Worm (Caenorhabditis elegans) whole organism, early embryonic: ENCODE results near the gene anat-1.

Source experiments
- B0310.2 ChIP-seq: sonication (generic microtip); optimal IDR thresholded peaks from 2 replicates; lab custom pipeline; 2016; ENCODE audit warnings: mild to moderate bottlenecking, missing genetic modification characterization, missing compliant biosample characterization
- F13C5.2 ChIP-seq: sonication (generic microtip); optimal IDR thresholded peaks from 2 replicates; lab custom pipeline; 2017; ENCODE audit warnings: mild to moderate bottlenecking, missing genetic modification characterization, inconsistent platforms, missing compliant biosample characterization
- aly-1 ChIP-seq: sonication (generic microtip); optimal IDR thresholded peaks from 2 replicates; lab custom pipeline; 2016; ENCODE audit warnings: missing genetic modification characterization, missing compliant biosample characterization
- ama-1 ChIP-seq: fragments of 150-350 bp; optimal IDR thresholded peaks from 2 replicates; lab custom pipeline; 2014
- ceh-13 ChIP-seq: fragments of 200-800 bp; sonication (Bioruptor generic); optimal IDR thresholded peaks from 2 replicates; lab custom pipeline; 2018; ENCODE audit warnings: mild to moderate bottlenecking, missing genetic modification characterization, missing compliant biosample characterization
- ceh-36 ChIP-seq: sonication (generic microtip); optimal IDR thresholded peaks from 2 replicates; lab custom pipeline; 2016; ENCODE audit warnings: missing genetic modification characterization, inconsistent platforms, missing compliant biosample characterization
- ets-7 ChIP-seq: sonication (generic microtip); optimal IDR thresholded peaks from 2 replicates; lab custom pipeline; 2016; ENCODE audit warnings: missing genotype, missing genetic modification characterization, missing compliant biosample characterization
- flt-1 ChIP-seq: fragments of 200-800 bp; sonication (Bioruptor generic); IDR thresholded peaks from 2 replicates; pipeline ENCODE4 v1.3.6; 2022; ENCODE audit warnings: missing genetic modification characterization, missing compliant biosample characterization
- hmbx-1 ChIP-seq: sonication (generic microtip); optimal IDR thresholded peaks from 2 replicates; lab custom pipeline; 2016; ENCODE audit warnings: mild to moderate bottlenecking, missing genetic modification characterization, missing compliant biosample characterization
- hmg-4 ChIP-seq: fragments of 200-800 bp; sonication (Bioruptor generic); optimal IDR thresholded peaks from 2 replicates; lab custom pipeline; 2018; ENCODE audit warnings: mild to moderate bottlenecking, missing genetic modification characterization, missing compliant biosample characterization
- hnd-1 ChIP-seq: sonication (generic microtip); optimal IDR thresholded peaks from 2 replicates; lab custom pipeline; 2016; ENCODE audit warnings: missing genetic modification characterization, missing compliant biosample characterization
- pes-1 ChIP-seq: fragments of 200-800 bp; sonication (Bioruptor generic); IDR thresholded peaks from 2 replicates; pipeline ENCODE4 v1.3.6; 2022; ENCODE audit warnings: missing genetic modification reagents, missing genetic modification characterization, missing compliant biosample characterization
- scrt-1 ChIP-seq: fragments of 200-800 bp; sonication (Bioruptor generic); IDR thresholded peaks from 2 replicates; pipeline ENCODE4 v1.3.6; 2022; ENCODE audit warnings: missing genetic modification characterization, missing compliant biosample characterization
- sea-1 ChIP-seq: fragments of 200-800 bp; sonication (Bioruptor generic); conservative IDR thresholded peaks from 2 replicates; pipeline ENCODE4 v1.3.6; 2022; ENCODE audit warnings: missing genetic modification characterization, missing compliant biosample characterization
- tbx-11 ChIP-seq: fragments of 200-800 bp; sonication (Bioruptor generic); IDR thresholded peaks from 2 replicates; pipeline ENCODE4 v1.3.6; 2022; ENCODE audit warnings: missing genetic modification characterization, missing compliant biosample characterization
- tbx-37 ChIP-seq: fragments of 200-800 bp; sonication (Bioruptor generic); conservative IDR thresholded peaks from 2 replicates; pipeline ENCODE4 v1.3.6; 2022; ENCODE audit warnings: missing genetic modification reagents, missing genetic modification characterization, missing compliant biosample characterization
- tra-4 ChIP-seq: sonication (generic microtip); optimal IDR thresholded peaks from 2 replicates; lab custom pipeline; 2017; ENCODE audit warnings: missing genetic modification characterization, missing compliant biosample characterization

The anat-1 gene

DNA sequence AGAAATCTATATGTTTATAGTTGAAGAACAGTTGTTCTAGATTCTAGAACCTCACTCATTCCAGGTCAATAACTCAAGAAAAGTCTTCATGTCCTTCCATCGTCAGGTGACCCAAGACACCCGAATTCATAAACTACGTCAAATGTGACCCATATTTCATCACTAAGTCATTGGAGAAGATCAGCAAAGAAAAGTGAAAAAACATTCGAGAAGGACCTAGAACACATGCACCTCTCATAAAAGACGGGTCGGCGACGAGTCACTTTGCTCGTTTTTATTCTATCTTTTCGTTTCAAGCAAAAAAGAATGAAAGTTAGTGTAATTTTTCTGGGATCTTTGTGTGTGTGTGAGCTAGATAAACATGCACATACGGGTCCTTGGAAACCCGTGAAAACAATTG lies 19.4 kb upstream of the anat-1 start:
- no peak for TF ChIP-seq scrt-1 (GFP tag; lab: Robert Waterston, UW)

- TF ChIP-seq sea-1 (GFP tag; lab: Robert Waterston, UW) = peak; percentile 91
- peak; percentile 91 for TF ChIP-seq hmg-4 (GFP tag; lab: Kevin White, UChicago)
- TF ChIP-seq hnd-1 (tag; lab: Kevin White, UChicago) = peak; percentile 60
- TF ChIP-seq flt-1 (GFP tag; lab: Robert Waterston, UW) = peak; percentile 78
- peak; percentile 71 for TF ChIP-seq ceh-36 (tag; lab: Kevin White, UChicago)
- no peak for TF ChIP-seq tra-4 (tag; lab: Kevin White, UChicago)
- TF ChIP-seq F13C5.2 (tag; lab: Kevin White, UChicago) = peak; percentile 94
- peak; percentile 47 for TF ChIP-seq B0310.2
- peak; percentile 27 for TF ChIP-seq hmbx-1
- peak; percentile 82 for TF ChIP-seq aly-1 (tag; lab: Kevin White, UChicago)
- no peak for TF ChIP-seq ama-1
- TF ChIP-seq tbx-11 (GFP tag; lab: Robert Waterston, UW) = peak; percentile 80
- TF ChIP-seq ceh-13 (GFP tag; lab: Kevin White, UChicago) = peak; percentile 55
- peak; percentile 69 for TF ChIP-seq ets-7 (tag; lab: Kevin White, UChicago)
- TF ChIP-seq pes-1 = no peak; the same call in 1 of the 2 replicates
- TF ChIP-seq scrt-1 (GFP tag; lab: Robert Waterston, UW) = peak; percentile 83
- peak; percentile 81 for TF ChIP-seq tbx-37 (GFP tag; lab: Robert Waterston, UW)
These were observed 14.3 kb upstream of the anat-1 start for ce11 chrIV:6756374-6756773.

ce11 chrIV:6757011-6757410 lies 13.6 kb upstream of the anat-1 start, which contains the start of gene usp-4:
Gene usp-4, plus strand, starts transcription at chrIV:6757311.
- TF ChIP-seq hmbx-1 = no peak
- no peak for TF ChIP-seq ceh-13 (GFP tag; lab: Kevin White, UChicago)
- no peak for TF ChIP-seq ceh-36 (tag; lab: Kevin White, UChicago)
- no peak for TF ChIP-seq tra-4 (tag; lab: Kevin White, UChicago)
- no peak for TF ChIP-seq flt-1 (GFP tag; lab: Robert Waterston, UW)
- TF ChIP-seq scrt-1 (GFP tag; lab: Robert Waterston, UW) = no peak
- no peak for TF ChIP-seq ets-7 (tag; lab: Kevin White, UChicago)
- no peak for TF ChIP-seq ama-1
- no peak for TF ChIP-seq F13C5.2 (tag; lab: Kevin White, UChicago)
- TF ChIP-seq hnd-1 (tag; lab: Kevin White, UChicago) = no peak
- TF ChIP-seq hmg-4 (GFP tag; lab: Kevin White, UChicago) = no peak

DNA sequence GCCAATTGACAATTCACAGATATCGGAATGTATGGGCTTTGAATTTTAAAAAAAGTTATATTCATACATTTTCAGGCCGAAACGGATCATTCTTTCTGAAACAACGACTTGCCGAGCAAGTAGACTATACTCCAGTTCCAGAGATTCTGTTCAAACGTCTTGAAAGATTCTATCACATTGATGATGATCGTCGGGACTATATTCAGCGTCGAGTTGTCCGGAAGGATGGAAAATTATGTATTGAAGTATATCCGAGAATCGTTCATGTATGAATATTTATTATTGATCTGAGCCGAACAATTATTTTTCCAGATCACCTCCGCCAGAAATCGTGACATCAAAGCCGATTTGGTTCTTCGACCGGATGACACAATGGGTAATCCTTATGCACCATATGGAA lies 13.0 kb upstream of the anat-1 start:
- TF ChIP-seq tra-4 (tag; lab: Kevin White, UChicago) = no peak
- TF ChIP-seq hnd-1 (tag; lab: Kevin White, UChicago) = no peak
- TF ChIP-seq pes-1 = no peak
- no peak for TF ChIP-seq aly-1 (tag; lab: Kevin White, UChicago)
- TF ChIP-seq ceh-13 (GFP tag; lab: Kevin White, UChicago) = no peak
- TF ChIP-seq flt-1 (GFP tag; lab: Robert Waterston, UW) = no peak
- TF ChIP-seq ama-1 = no peak
- no peak for TF ChIP-seq B0310.2
- no peak for TF ChIP-seq ets-7 (tag; lab: Kevin White, UChicago)
- TF ChIP-seq sea-1 (GFP tag; lab: Robert Waterston, UW) = no peak
- TF ChIP-seq scrt-1 (GFP tag; lab: Robert Waterston, UW) = no peak
- TF ChIP-seq F13C5.2 (tag; lab: Kevin White, UChicago) = no peak
- TF ChIP-seq ceh-36 (tag; lab: Kevin White, UChicago) = no peak
- TF ChIP-seq tbx-11 (GFP tag; lab: Robert Waterston, UW) = no peak
- no peak for TF ChIP-seq hmbx-1
- no peak for TF ChIP-seq tbx-37 (GFP tag; lab: Robert Waterston, UW)
- no peak for TF ChIP-seq hmg-4 (GFP tag; lab: Kevin White, UChicago)

DNA sequence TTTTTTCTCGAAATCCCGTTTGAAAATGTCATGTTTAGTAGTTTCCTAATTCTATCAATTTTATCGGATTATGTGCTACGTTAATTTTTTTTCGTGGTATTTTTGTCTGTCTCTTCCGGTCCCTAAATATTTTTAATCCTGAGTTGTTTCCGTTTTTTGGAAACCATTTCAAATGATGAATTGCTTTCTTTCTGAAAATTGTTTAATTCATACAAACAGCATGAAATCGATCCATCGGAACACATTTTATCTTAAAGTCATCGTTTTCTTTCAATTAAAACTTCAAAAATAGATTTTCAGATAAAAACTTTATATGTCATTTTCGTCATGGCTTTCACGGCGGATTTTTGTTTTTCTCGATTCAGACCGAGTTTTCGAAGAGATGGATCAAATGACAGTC lies 8.2 kb upstream of the anat-1 start, which contains the start of gene spd-3:
TSS of gene spd-3 (plus strand) at position 301 of the 400 bp plus-strand sequence.
- TF ChIP-seq pes-1 = no peak
- no peak for TF ChIP-seq tra-4 (tag; lab: Kevin White, UChicago)
- no peak for TF ChIP-seq ceh-36 (tag; lab: Kevin White, UChicago)
- no peak for TF ChIP-seq tbx-37 (GFP tag; lab: Robert Waterston, UW)
- TF ChIP-seq flt-1 (GFP tag; lab: Robert Waterston, UW) = no peak
- no peak for TF ChIP-seq ama-1
- TF ChIP-seq hmbx-1 = no peak
- TF ChIP-seq scrt-1 (GFP tag; lab: Robert Waterston, UW) = no peak
- no peak for TF ChIP-seq ceh-13 (GFP tag; lab: Kevin White, UChicago)
- no peak for TF ChIP-seq tbx-11 (GFP tag; lab: Robert Waterston, UW)
- TF ChIP-seq aly-1 (tag; lab: Kevin White, UChicago) = no peak
- TF ChIP-seq hnd-1 (tag; lab: Kevin White, UChicago) = no peak
- TF ChIP-seq F13C5.2 (tag; lab: Kevin White, UChicago) = no peak
- no peak for TF ChIP-seq hmg-4 (GFP tag; lab: Kevin White, UChicago)
- TF ChIP-seq B0310.2 = no peak
- no peak for TF ChIP-seq ets-7 (tag; lab: Kevin White, UChicago)
- TF ChIP-seq sea-1 (GFP tag; lab: Robert Waterston, UW) = no peak

- TF ChIP-seq F13C5.2 (tag; lab: Kevin White, UChicago) (peak; percentile 1), tra-4 (tag; lab: Kevin White, UChicago) (no peak), flt-1 (GFP tag; lab: Robert Waterston, UW) (no peak)
These were observed 3.4 kb upstream of the anat-1 start for ce11 chrIV:6767240-6767639.

DNA sequence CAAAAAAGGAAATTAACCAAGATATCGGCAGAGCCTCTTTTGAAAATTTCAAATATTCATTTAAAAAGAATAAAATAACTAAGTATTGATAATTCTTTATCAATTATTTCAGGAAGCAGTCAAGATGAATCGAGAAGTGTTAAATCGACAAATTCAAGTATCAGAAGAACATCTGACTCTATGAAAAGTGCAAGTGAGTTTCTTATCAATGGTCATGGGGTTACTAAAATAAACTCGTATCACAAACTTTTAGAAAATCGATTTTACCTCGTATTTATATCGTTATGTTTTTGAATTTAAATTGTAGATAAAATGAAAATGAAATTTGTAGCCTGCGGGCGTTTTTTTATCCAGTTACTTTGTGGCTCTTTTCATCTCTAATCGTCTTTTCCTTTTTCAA lies 923 bp downstream of the anat-1 start:
- TF ChIP-seq scrt-1 (GFP tag; lab: Robert Waterston, UW) = no peak
- TF ChIP-seq ceh-13 (GFP tag; lab: Kevin White, UChicago) = no peak
- no peak for TF ChIP-seq tra-4 (tag; lab: Kevin White, UChicago)
